ENCODE assay signal across 5 worm cellular contexts in genomic region chrII:8106921-8107695, ce11.
TF ChIP-seq lines count a peak whose summit lies in the region.

Gene chst-1 (minus strand): TSS chrII:8106971.
Gene C41C4.9 (plus strand): TSS chrII:8107645.

TF ChIP-seq in whole organism, L1 larva, 84 proteins besides CTCF, POLR2A, EP300 and RAD21 (continues in another document):
- TF ChIP-seq unc-62 (GFP tag; optimal IDR thresholded peaks at IDR 0.05; lab: Kevin White, UChicago) (no peak), xbp-1 (tag; optimal IDR thresholded peaks at IDR 0.05; lab: Kevin White, UChicago) (peak; percentile 20), mab-9 (GFP tag; IDR thresholded peaks at IDR 0.05; lab: Robert Waterston, UW) (no peak), egl-27 (tag; optimal IDR thresholded peaks at IDR 0.05; lab: Kevin White, UChicago) (peak in 1 of 2 experiments; percentile 35), elt-3 (tag; optimal IDR thresholded peaks at IDR 0.05; lab: Kevin White, UChicago) (peak in 2 of 6 experiments; percentile 34 to 48), snu-23 (GFP tag; optimal IDR thresholded peaks at IDR 0.05; lab: Kevin White, UChicago) (peak; percentile 61), pag-3 (tag; optimal IDR thresholded peaks at IDR 0.05; lab: Kevin White, UChicago; ENCODE audit: borderline replicate concordance, insufficient read depth) (no peak), ztf-4 (tag; optimal IDR thresholded peaks at IDR 0.05; lab: Kevin White, UChicago) (peak; percentile 7), dsc-1 (tag; optimal IDR thresholded peaks at IDR 0.05; lab: Kevin White, UChicago) (peak; percentile 65), fos-1 (tag; optimal IDR thresholded peaks at IDR 0.05; lab: Kevin White, UChicago) (peak; percentile 47), dpl-1 (GFP tag; optimal IDR thresholded peaks at IDR 0.05; lab: Kevin White, UChicago) (peak; percentile 16 to 43 (median 39)), nhr-77 (tag; optimal IDR thresholded peaks at IDR 0.05; lab: Kevin White, UChicago) (peak; percentile 66), swsn-7 (tag; optimal IDR thresholded peaks at IDR 0.05; lab: Kevin White, UChicago) (peak; percentile 46), hlh-17 (GFP tag; optimal IDR thresholded peaks at IDR 0.05; lab: Kevin White, UChicago; ENCODE audit: borderline replicate concordance) (no peak), nhr-90 (tag; optimal IDR thresholded peaks at IDR 0.05; lab: Kevin White, UChicago; ENCODE audit: poor library complexity) (peak; percentile 78), unc-86 (tag; optimal IDR thresholded peaks at IDR 0.05; lab: Kevin White, UChicago) (no peak), ceh-82 (tag; optimal IDR thresholded peaks at IDR 0.05; lab: Kevin White, UChicago) (peak in 1 of 3 experiments; percentile 19)

TF ChIP-seq in whole organism, L3 larva, 47 proteins besides CTCF, POLR2A, EP300 and RAD21 (continues in another document):
- TF ChIP-seq unc-39 (tag; optimal IDR thresholded peaks at IDR 0.05; lab: Kevin White, UChicago) (no peak), skn-1 (tag; optimal IDR thresholded peaks at IDR 0.05; lab: Kevin White, UChicago) (peak; percentile 47), mdl-1 (tag; optimal IDR thresholded peaks at IDR 0.05; lab: Kevin White, UChicago) (no peak), mml-1 (tag; optimal IDR thresholded peaks at IDR 0.05; lab: Kevin White, UChicago) (no peak), egl-27 (tag; optimal IDR thresholded peaks at IDR 0.05; lab: Kevin White, UChicago) (no peak), ceh-16 (tag; optimal IDR thresholded peaks at IDR 0.05; lab: Kevin White, UChicago) (peak; percentile 22), daf-12 (tag; optimal IDR thresholded peaks at IDR 0.05; lab: Kevin White, UChicago) (no peak), zag-1 (tag; optimal IDR thresholded peaks at IDR 0.05; lab: Kevin White, UChicago) (no peak), ceh-82 (tag; optimal IDR thresholded peaks at IDR 0.05; lab: Kevin White, UChicago) (no peak), nfya-1 (tag; optimal IDR thresholded peaks at IDR 0.05; lab: Kevin White, UChicago; ENCODE audit: insufficient read depth) (peak; percentile 52), ztf-11 (tag; optimal IDR thresholded peaks at IDR 0.05; lab: Kevin White, UChicago) (no peak), pqm-1 (tag; optimal IDR thresholded peaks at IDR 0.05; lab: Kevin White, UChicago) (no peak), ama-1 (optimal IDR thresholded peaks at IDR 0.05; lab: Kevin White, UChicago) (peak; percentile 6), nhr-77 (tag; optimal IDR thresholded peaks at IDR 0.05; lab: Kevin White, UChicago) (peak; percentile 83), ceh-9 (tag; optimal IDR thresholded peaks at IDR 0.05; lab: Kevin White, UChicago) (no peak), R02D3.7 (tag; optimal IDR thresholded peaks at IDR 0.05; lab: Kevin White, UChicago) (peak; percentile 21), jun-1 (tag; optimal IDR thresholded peaks at IDR 0.05; lab: Kevin White, UChicago) (no peak), lin-39 (tag; optimal IDR thresholded peaks at IDR 0.05; lab: Kevin White, UChicago) (peak; percentile 55), tbx-2 (tag; optimal IDR thresholded peaks at IDR 0.05; lab: Kevin White, UChicago) (peak; percentile 61)

TF ChIP-seq in whole organism, early embryonic, 17 proteins besides CTCF, POLR2A, EP300 and RAD21:
- TF ChIP-seq aly-1 (tag; optimal IDR thresholded peaks at IDR 0.05; lab: Kevin White, UChicago), result peak; percentile 94
- peak; percentile 94 for TF ChIP-seq ceh-36 (tag; optimal IDR thresholded peaks at IDR 0.05; lab: Kevin White, UChicago)
- peak; percentile 94 for TF ChIP-seq scrt-1 (GFP tag; IDR thresholded peaks at IDR 0.05; lab: Robert Waterston, UW)
- TF ChIP-seq flt-1 (GFP tag; IDR thresholded peaks at IDR 0.05; lab: Robert Waterston, UW), result peak; percentile 96
- TF ChIP-seq hmbx-1 (tag; optimal IDR thresholded peaks at IDR 0.05; lab: Kevin White, UChicago), result peak; percentile 79
- TF ChIP-seq ceh-13 (GFP tag; optimal IDR thresholded peaks at IDR 0.05; lab: Kevin White, UChicago), result peak; percentile 91
- TF ChIP-seq hmg-4 (GFP tag; optimal IDR thresholded peaks at IDR 0.05; lab: Kevin White, UChicago), result peak; percentile 98
- peak; percentile 88 for TF ChIP-seq hnd-1 (tag; optimal IDR thresholded peaks at IDR 0.05; lab: Kevin White, UChicago)
- peak; percentile 96 for TF ChIP-seq sea-1 (GFP tag; conservative IDR thresholded peaks at IDR 0.05; lab: Robert Waterston, UW)
- TF ChIP-seq ets-7 (tag; optimal IDR thresholded peaks at IDR 0.05; lab: Kevin White, UChicago), result peak; percentile 92
- no peak for TF ChIP-seq ama-1 (optimal IDR thresholded peaks at IDR 0.05; lab: Kevin White, UChicago)
- TF ChIP-seq tbx-37 (GFP tag; conservative IDR thresholded peaks at IDR 0.05; lab: Robert Waterston, UW), result peak; percentile 90
- TF ChIP-seq pes-1 (GFP tag; IDR thresholded peaks at IDR 0.05; lab: Robert Waterston, UW), result no peak; the same call in 1 of the 2 replicates
- TF ChIP-seq tra-4 (tag; optimal IDR thresholded peaks at IDR 0.05; lab: Kevin White, UChicago), result peak; percentile 80
- TF ChIP-seq F13C5.2 (tag; optimal IDR thresholded peaks at IDR 0.05; lab: Kevin White, UChicago), result peak; percentile 92
- peak; percentile 92 for TF ChIP-seq B0310.2 (tag; optimal IDR thresholded peaks at IDR 0.05; lab: Kevin White, UChicago)
- TF ChIP-seq tbx-11 (GFP tag; IDR thresholded peaks at IDR 0.05; lab: Robert Waterston, UW), result peak; percentile 95

TF ChIP-seq in whole organism, midembryonic, 9 proteins besides CTCF, POLR2A, EP300 and RAD21:
- peak; percentile 89 for TF ChIP-seq ref-1 (GFP tag; conservative IDR thresholded peaks at IDR 0.05; lab: Robert Waterston, UW)
- no peak; the same call in 1 of the 2 replicates for TF ChIP-seq klf-2 (GFP tag; conservative IDR thresholded peaks at IDR 0.05; lab: Robert Waterston, UW)
- peak; percentile 94 for TF ChIP-seq ztf-23 (GFP tag; IDR thresholded peaks at IDR 0.05; lab: Robert Waterston, UW)
- peak; percentile 92 for TF ChIP-seq ztf-29 (GFP tag; IDR thresholded peaks at IDR 0.05; lab: Robert Waterston, UW)
- TF ChIP-seq flt-1 (GFP tag; IDR thresholded peaks at IDR 0.05; lab: Robert Waterston, UW), result peak; percentile 97
- peak; percentile 97 for TF ChIP-seq tab-1 (GFP tag; IDR thresholded peaks at IDR 0.05; lab: Robert Waterston, UW)
- TF ChIP-seq T22C8.4 (GFP tag; IDR thresholded peaks at IDR 0.05; lab: Robert Waterston, UW), result peak; percentile 94
- peak; percentile 87 for TF ChIP-seq med-1 (GFP tag; optimal IDR thresholded peaks at IDR 0.05; lab: Kevin White, UChicago; ENCODE audit: insufficient read depth)
- peak; percentile 82 for TF ChIP-seq cog-1 (tag; optimal IDR thresholded peaks at IDR 0.05; lab: Kevin White, UChicago)

TF ChIP-seq in whole organism, young adult, 124 proteins besides CTCF, POLR2A, EP300 and RAD21 (continues in another document):
- peak; percentile 80 for TF ChIP-seq ZK185.1 (tag; optimal IDR thresholded peaks at IDR 0.05; lab: Kevin White, UChicago; ENCODE audit: poor library complexity, severe bottlenecking)
- TF ChIP-seq nhr-90 (tag; optimal IDR thresholded peaks at IDR 0.05; lab: Kevin White, UChicago), result peak; percentile 96
- peak; percentile 92 for TF ChIP-seq him-1 (tag; optimal IDR thresholded peaks at IDR 0.05; lab: Kevin White, UChicago)
- TF ChIP-seq mxl-1 (tag; optimal IDR thresholded peaks at IDR 0.05; lab: Kevin White, UChicago), result peak; percentile 92
- peak; percentile 46 for TF ChIP-seq B0035.1 (tag; optimal IDR thresholded peaks at IDR 0.05; lab: Kevin White, UChicago)
- TF ChIP-seq akir-1 (GFP tag; optimal IDR thresholded peaks at IDR 0.05; lab: Kevin White, UChicago), result peak; percentile 77
- TF ChIP-seq tbp1 (GFP tag; optimal IDR thresholded peaks at IDR 0.05; lab: Kevin White, UChicago), result peak; percentile 96
- TF ChIP-seq atf-7 (tag; optimal IDR thresholded peaks at IDR 0.05; lab: Kevin White, UChicago), result peak; percentile 91
- TF ChIP-seq nfya-2 (GFP tag; IDR thresholded peaks at IDR 0.05; lab: Robert Waterston, UW), result no peak
- TF ChIP-seq cebp-1 (GFP tag; IDR thresholded peaks at IDR 0.05; lab: Robert Waterston, UW), result peak; percentile 23; the same call in 1 of the 2 replicates
- no peak for TF ChIP-seq cebp-1 (tag; optimal IDR thresholded peaks at IDR 0.05; lab: Kevin White, UChicago)
- no peak for TF ChIP-seq madf-3 (GFP tag; IDR thresholded peaks at IDR 0.05; lab: Robert Waterston, UW)
- peak; percentile 92 for TF ChIP-seq ceh-79 (tag; optimal IDR thresholded peaks at IDR 0.05; lab: Kevin White, UChicago)
- TF ChIP-seq nhr-80 (tag; optimal IDR thresholded peaks at IDR 0.05; lab: Kevin White, UChicago), result peak; percentile 75
- TF ChIP-seq Y53F4B.3 (GFP tag; IDR thresholded peaks at IDR 0.05; lab: Robert Waterston, UW), result no peak
- no peak for TF ChIP-seq ama-1 (optimal IDR thresholded peaks at IDR 0.05; lab: Kevin White, UChicago)
- TF ChIP-seq ama-1 (GFP tag; optimal IDR thresholded peaks at IDR 0.05; lab: Kevin White, UChicago), result peak in 1 of 2 experiments; percentile 86
- TF ChIP-seq sptf-2 (GFP tag; optimal IDR thresholded peaks at IDR 0.05; lab: Kevin White, UChicago), result peak; percentile 94
- TF ChIP-seq ceh-58 (GFP tag; IDR thresholded peaks at IDR 0.05; lab: Robert Waterston, UW), result no peak
- TF ChIP-seq let-607 (tag; optimal IDR thresholded peaks at IDR 0.05; lab: Kevin White, UChicago), result peak; percentile 52 to 68
- TF ChIP-seq aptf-2 (GFP tag; conservative IDR thresholded peaks at IDR 0.05; lab: Robert Waterston, UW), result no peak
- no peak; the same call in 1 of the 2 replicates for TF ChIP-seq D2030.7 (GFP tag; IDR thresholded peaks at IDR 0.05; lab: Robert Waterston, UW)
- TF ChIP-seq hrde-1 (tag; optimal IDR thresholded peaks at IDR 0.05; lab: Kevin White, UChicago; ENCODE audit: borderline replicate concordance), result peak; percentile 80
- TF ChIP-seq die-1 (tag; optimal IDR thresholded peaks at IDR 0.05; lab: Kevin White, UChicago), result peak; percentile 96
- peak; percentile 84 for TF ChIP-seq lin-54 (GFP tag; optimal IDR thresholded peaks at IDR 0.05; lab: Kevin White, UChicago)
- TF ChIP-seq attf-3 (GFP tag; conservative IDR thresholded peaks at IDR 0.05; lab: Robert Waterston, UW), result peak; percentile 61
- peak; percentile 95 for TF ChIP-seq zim-3 (tag; optimal IDR thresholded peaks at IDR 0.05; lab: Kevin White, UChicago)
- TF ChIP-seq pbrm-1 (GFP tag; IDR thresholded peaks at IDR 0.05; lab: Robert Waterston, UW), result no peak; the same call in 1 of the 2 replicates
- TF ChIP-seq rcor-1 (GFP tag; IDR thresholded peaks at IDR 0.05; lab: Robert Waterston, UW), result peak; percentile 75
- peak; percentile 88; the same call in 1 of the 2 replicates for TF ChIP-seq cebp-2 (GFP tag; IDR thresholded peaks at IDR 0.05; lab: Robert Waterston, UW)
- TF ChIP-seq ztf-28 (GFP tag; IDR thresholded peaks at IDR 0.05; lab: Robert Waterston, UW), result no peak
- peak; percentile 96 for TF ChIP-seq T26A5.8 (tag; optimal IDR thresholded peaks at IDR 0.05; lab: Kevin White, UChicago)
- peak; percentile 91 for TF ChIP-seq ets-4 (GFP tag; optimal IDR thresholded peaks at IDR 0.05; lab: Kevin White, UChicago)
- no peak for TF ChIP-seq zfh-2 (GFP tag; conservative IDR thresholded peaks at IDR 0.05; lab: Robert Waterston, UW)
- peak; percentile 92 for TF ChIP-seq ceh-40 (GFP tag; IDR thresholded peaks at IDR 0.05; lab: Robert Waterston, UW)

Comparison
In these comparisons a context has a peak if more than half of its experiments do, and no peak if none do; other contexts are left out.
1. Of the 8 proteins assayed by ChIP-seq in both whole organism, young adult and whole organism, L1 larva: peak only in whole organism, young adult: none; only in whole organism, L1 larva: dpl-1 and lin-35; in both: efl-1, nhr-90, snpc-4 and unc-130; in neither: 1; mixed calls (peak in some experiments, not most) for 1.